Worm (Caenorhabditis elegans) whole organism, L2 larva: ENCODE data around the gene egl-13.
A peak's percentile ranks its signal among the peaks of the same experiment; 100 is the strongest.

Source experiments
- ama-1 ChIP-seq: fragments of 150-350 bp; optimal IDR thresholded peaks from 2 replicates; lab custom pipeline; 2018; ENCODE audit warnings: inconsistent platforms
- lin-11 ChIP-seq: fragments of 150-350 bp; sonication (generic microtip); optimal IDR thresholded peaks from 2 replicates; lab custom pipeline; 2014; ENCODE audit warnings: missing biosample characterization, missing genetic modification characterization, inconsistent platforms, mixed read lengths
- nhr-23 ChIP-seq: fragments of 150-350 bp; optimal IDR thresholded peaks from 2 replicates; lab custom pipeline; 2014; ENCODE audit warnings: missing biosample characterization, missing genetic modification reagents, missing genetic modification characterization
- nhr-6 ChIP-seq: fragments of 150-350 bp; optimal IDR thresholded peaks from 2 replicates; lab custom pipeline; 2014; ENCODE audit warnings: missing biosample characterization, missing genetic modification characterization
- sma-9 ChIP-seq, 2 experiments: fragments of 150-350 bp in 1 of 2; sonication (generic microtip) in 1 of 2; optimal IDR thresholded peaks; 2 replicates each; lab custom pipeline; 2014 to 2016; ENCODE audit warnings: missing genetic modification characterization in 2 of 2, mild to moderate bottlenecking in 1 of 2, missing biosample characterization in 1 of 2, missing compliant biosample characterization in 1 of 2, missing genetic modification reagents in 1 of 2, moderate library complexity in 1 of 2
- zag-1 ChIP-seq: fragments of 150-350 bp; optimal IDR thresholded peaks from 2 replicates; lab custom pipeline; 2014; ENCODE audit warnings: missing biosample characterization, missing genetic modification characterization

DNA sequence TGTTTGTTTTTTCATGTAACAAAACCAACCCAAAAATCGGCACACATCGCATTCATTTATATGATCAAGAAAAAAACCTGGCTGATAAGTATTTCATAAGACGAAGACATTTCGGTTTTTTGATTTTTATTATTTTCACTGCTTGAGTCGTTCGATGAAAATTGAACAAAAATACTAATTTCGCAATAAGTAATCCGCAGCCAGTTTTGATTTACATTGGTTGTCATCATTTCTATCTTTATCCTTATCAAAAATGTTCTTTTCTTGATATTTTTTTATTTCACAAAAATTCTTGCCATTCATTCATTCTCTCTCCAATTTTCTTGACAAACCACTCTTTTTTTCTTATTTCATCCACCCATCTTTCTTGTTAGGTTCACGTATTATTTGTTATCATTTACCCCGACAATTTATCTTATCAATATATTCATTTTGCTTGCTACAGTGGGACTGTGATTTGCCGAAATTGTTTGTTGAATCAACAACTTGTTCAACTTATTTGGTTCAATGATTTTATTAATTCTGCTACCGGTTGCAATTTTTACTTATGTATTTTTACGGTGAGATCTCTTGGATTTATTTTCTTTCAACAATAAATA, 50.5 kb downstream of the egl-13 start, which contains the start of gene cyp-43A1:
- TF ChIP-seq nhr-23 (tag; lab: Kevin White, UChicago): no peak
- TF ChIP-seq ama-1 (lab: Kevin White, UChicago): no peak
- TF ChIP-seq zag-1 (tag; lab: Kevin White, UChicago): no peak
- no peak for TF ChIP-seq nhr-6 (tag; lab: Kevin White, UChicago)
- TF ChIP-seq sma-9 (GFP tag; optimal IDR thresholded peaks at IDR 0.05; lab: Kevin White, UChicago): peak; percentile 7
- no peak for TF ChIP-seq sma-9 (tag; optimal IDR thresholded peaks at IDR 0.05; lab: Kevin White, UChicago)
- no peak for TF ChIP-seq lin-11 (tag; lab: Kevin White, UChicago)
